Fruit fly (Drosophila melanogaster) whole organism, embryonic: ENCODE measurements around the gene ss.

Experiments used
- CG11247 ChIP-seq: fragments of 200-800 bp; sonication (Bioruptor generic); IDR thresholded peaks from 2 replicates; pipeline ENCODE4 v1.3.6; 2022; ENCODE audit warnings: missing biosample characterization, missing genetic modification characterization
- CG16779 ChIP-seq: fragments of 200-800 bp; sonication (Bioruptor generic); IDR thresholded peaks from 2 replicates; pipeline ENCODE4 v1.3.6; 2022; ENCODE audit warnings: missing biosample characterization, missing genetic modification characterization
- CG34224 ChIP-seq: fragments of 200-800 bp; sonication (Bioruptor generic); IDR thresholded peaks from 3 replicates; pipeline ENCODE4 v1.3.6; 2022; ENCODE audit warnings: missing biosample characterization, missing genetic modification characterization; ENCODE audit not compliant: partially characterized antibody
- Deaf1 ChIP-seq: fragments of 200-800 bp; optimal IDR thresholded peaks from 3 replicates; lab custom pipeline; 2019; ENCODE audit warnings: missing biosample characterization, mild to moderate bottlenecking, missing genetic modification characterization, moderate library complexity
- HLH3B ChIP-seq: fragments of 200-800 bp; sonication (Bioruptor generic); IDR thresholded peaks from 2 replicates; pipeline ENCODE4 v1.3.6; 2022; ENCODE audit warnings: missing biosample characterization, missing genetic modification characterization
- Nf-YB ChIP-seq: fragments of 200-800 bp; sonication (Bioruptor generic); optimal IDR thresholded peaks from 3 replicates; lab custom pipeline; 2019; ENCODE audit warnings: missing biosample characterization, mild to moderate bottlenecking, missing genetic modification characterization, moderate library complexity
- Rx ChIP-seq: fragments of 200-800 bp; sonication (Bioruptor generic); IDR thresholded peaks from 2 replicates; pipeline ENCODE4 v1.3.6; 2022; ENCODE audit warnings: missing biosample characterization, missing genetic modification characterization
- gcm2 ChIP-seq: fragments of 200-800 bp; sonication (Bioruptor generic); optimal IDR thresholded peaks from 2 replicates; lab custom pipeline; 2016; ENCODE audit warnings: missing biosample characterization, missing genetic modification characterization
- maf-S ChIP-seq: fragments of 200-800 bp; sonication (Bioruptor generic); optimal IDR thresholded peaks from 2 replicates; lab custom pipeline; 2016; ENCODE audit warnings: missing biosample characterization, missing genetic modification characterization
- pzg ChIP-seq: fragments of 200-800 bp; sonication (Bioruptor generic); optimal IDR thresholded peaks from 3 replicates; lab custom pipeline; 2018; ENCODE audit warnings: missing biosample characterization, mild to moderate bottlenecking, missing genetic modification characterization, moderate library complexity
- sens ChIP-seq: fragments of 200-800 bp; sonication (Bioruptor generic); peaks from one replicate; lab custom pipeline; 2016; ENCODE audit warnings: missing biosample characterization, missing genetic modification characterization

DNA sequence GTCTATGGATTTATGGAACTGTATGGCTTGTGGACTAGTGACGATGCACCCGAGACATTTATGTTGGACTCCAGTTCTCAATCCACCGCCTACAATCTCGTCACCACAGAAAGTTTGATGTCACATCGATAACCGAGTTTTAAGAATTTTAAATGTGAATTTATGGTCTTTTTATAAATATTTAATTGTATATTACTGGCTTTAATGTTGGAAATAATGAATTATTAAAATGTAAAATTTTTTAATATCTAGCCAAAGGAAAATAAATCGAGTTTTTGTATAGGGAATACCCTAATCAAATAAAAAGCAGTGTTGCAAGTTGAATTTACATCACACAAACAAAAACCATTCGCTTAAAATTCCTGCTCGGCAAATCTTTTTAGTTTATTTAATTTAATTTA lies 29.2 kb upstream of the ss start, which contains the start of gene Fntb:
- TF ChIP-seq gcm2 (GFP tag; lab: Kevin White, UChicago) (no peak), sens (GFP tag; lab: Kevin White, UChicago) (peak; percentile 81), CG34224 (GFP tag; lab: Robert Waterston, UW) (peak; percentile 35; the same call in 1 of the 3 replicates), maf-S (GFP tag; lab: Kevin White, UChicago) (peak; percentile 10), CG11247 (GFP tag; lab: Robert Waterston, UW) (peak; percentile 40; the same call in 1 of the 2 replicates), pzg (GFP tag; lab: Kevin White, UChicago) (peak; percentile 24), HLH3B (GFP tag; lab: Robert Waterston, UW) (0 out of 2 replicates have a peak, but pooled peaks have one; percentile 44), Nf-YB (GFP tag; lab: Kevin White, UChicago) (peak; percentile 55), Deaf1 (tag; lab: Kevin White, UChicago) (no peak), Rx (GFP tag; lab: Robert Waterston, UW) (no peak), CG16779 (no peak)
